Worm (Caenorhabditis elegans) whole organism, L4 larva: ENCODE measurements around the gene cut-4.

Experiments used
- D1046.2 ChIP-seq: fragments of 200-800 bp; sonication (Bioruptor generic); IDR thresholded peaks from 2 replicates; pipeline ENCODE4 v1.3.6; 2022; ENCODE audit warnings: missing genetic modification characterization, missing compliant biosample characterization
- F10B5.3 ChIP-seq: sonication (generic microtip); optimal IDR thresholded peaks from 2 replicates; lab custom pipeline; 2016; ENCODE audit warnings: mild to moderate bottlenecking, missing genetic modification characterization, missing compliant biosample characterization
- F37D6.2 ChIP-seq: sonication (generic microtip); optimal IDR thresholded peaks from 2 replicates; lab custom pipeline; 2016; ENCODE audit warnings: mild to moderate bottlenecking, missing genetic modification characterization, missing compliant biosample characterization
- F49E8.2 ChIP-seq: sonication (generic microtip); optimal IDR thresholded peaks from 2 replicates; lab custom pipeline; 2016; ENCODE audit warnings: missing compliant biosample characterization, mild to moderate bottlenecking, missing genetic modification characterization, borderline replicate concordance
- R02D3.7 ChIP-seq: fragments of 150-350 bp; sonication (generic microtip); optimal IDR thresholded peaks from 3 replicates; lab custom pipeline; 2014; ENCODE audit warnings: missing biosample characterization, missing genetic modification characterization
- T20F7.1 ChIP-seq: fragments of 200-800 bp; sonication (Bioruptor generic); optimal IDR thresholded peaks from 2 replicates; lab custom pipeline; 2018; ENCODE audit warnings: mild to moderate bottlenecking, missing genetic modification characterization, missing compliant biosample characterization
- T26A8.4 ChIP-seq: fragments of 200-800 bp; sonication (Bioruptor generic); IDR thresholded peaks from 2 replicates; pipeline ENCODE4 v1.3.6; 2022; ENCODE audit warnings: missing genetic modification characterization, missing compliant biosample characterization
- Y5F2A.4 ChIP-seq: fragments of 200-800 bp; sonication (Bioruptor generic); optimal IDR thresholded peaks from 2 replicates; lab custom pipeline; 2018; ENCODE audit warnings: mild to moderate bottlenecking, missing genetic modification characterization, missing compliant biosample characterization
- ZK546.5 ChIP-seq, 2 experiments: sonication (generic microtip); optimal IDR thresholded peaks; 2 replicates each; lab custom pipeline; 2017; ENCODE audit warnings: missing biosample characterization in 2 of 2, missing genetic modification characterization in 2 of 2
- attf-4 ChIP-seq: sonication (generic microtip); optimal IDR thresholded peaks from 3 replicates; lab custom pipeline; 2017; ENCODE audit warnings: missing biosample characterization, missing genetic modification characterization
- ceh-20 ChIP-seq: fragments of 200-800 bp; sonication (Bioruptor generic); IDR thresholded peaks from 2 replicates; pipeline ENCODE4 v1.3.6; 2022; ENCODE audit warnings: missing genetic modification reagents, missing genetic modification characterization, missing compliant biosample characterization
- ceh-28 ChIP-seq: fragments of 150-350 bp; optimal IDR thresholded peaks from 2 replicates; lab custom pipeline; 2014; ENCODE audit warnings: missing biosample characterization, missing genetic modification reagents, missing genetic modification characterization
- ceh-32 ChIP-seq: sonication (generic microtip); optimal IDR thresholded peaks from 2 replicates; lab custom pipeline; 2016; ENCODE audit warnings: mild to moderate bottlenecking, missing genetic modification characterization, missing compliant biosample characterization; ENCODE audit not compliant: poor library complexity
- ctbp-1 ChIP-seq: fragments of 200-800 bp; sonication (Bioruptor generic); IDR thresholded peaks from 2 replicates; pipeline ENCODE4 v1.3.6; 2022; ENCODE audit warnings: missing genetic modification reagents, missing genetic modification characterization, missing compliant biosample characterization
- daf-12 ChIP-seq: fragments of 150-350 bp; optimal IDR thresholded peaks from 2 replicates; lab custom pipeline; 2014; ENCODE audit warnings: missing biosample characterization, missing genetic modification reagents, missing genetic modification characterization
- daf-8 ChIP-seq: fragments of 200-800 bp; sonication (Bioruptor generic); IDR thresholded peaks from 2 replicates; pipeline ENCODE4 v1.3.6; 2022; ENCODE audit warnings: missing genetic modification characterization, missing compliant biosample characterization
- dmd-6 ChIP-seq: fragments of 200-800 bp; sonication (Bioruptor generic); IDR thresholded peaks from 2 replicates; pipeline ENCODE4 v1.3.6; 2022; ENCODE audit warnings: missing genetic modification reagents, missing genetic modification characterization, missing compliant biosample characterization
- dmd-8 ChIP-seq: fragments of 200-800 bp; sonication (Bioruptor generic); IDR thresholded peaks from 2 replicates; pipeline ENCODE4 v1.3.6; 2022; ENCODE audit warnings: missing genetic modification characterization, missing compliant biosample characterization
- dmd-9 ChIP-seq: fragments of 200-800 bp; sonication (Bioruptor generic); IDR thresholded peaks from 2 replicates; pipeline ENCODE4 v1.3.6; 2022; ENCODE audit warnings: missing genetic modification reagents, missing genetic modification characterization, missing compliant biosample characterization
- duxl-1 ChIP-seq: sonication (generic microtip); optimal IDR thresholded peaks from 2 replicates; lab custom pipeline; 2016; ENCODE audit warnings: mild to moderate bottlenecking, missing genetic modification characterization, moderate library complexity, missing compliant biosample characterization; ENCODE audit not compliant: poor library complexity
- egl-27 ChIP-seq: sonication (generic microtip); optimal IDR thresholded peaks from 3 replicates; lab custom pipeline; 2017; ENCODE audit warnings: missing biosample characterization, missing genetic modification reagents, missing genetic modification characterization
- gei-8 ChIP-seq: fragments of 200-800 bp; sonication (Bioruptor generic); optimal IDR thresholded peaks from 2 replicates; lab custom pipeline; 2018; ENCODE audit warnings: mild to moderate bottlenecking, missing genetic modification characterization, missing compliant biosample characterization
- hif-1 ChIP-seq, 2 experiments: sonication (generic microtip); optimal IDR thresholded peaks; 2 replicates each; lab custom pipeline; 2016 to 2017; ENCODE audit warnings: missing compliant biosample characterization in 2 of 2, missing genetic modification characterization in 2 of 2, missing genetic modification reagents in 2 of 2, missing genotype in 2 of 2, mild to moderate bottlenecking in 1 of 2
- hlh-11 ChIP-seq: fragments of 200-800 bp; sonication (Bioruptor generic); optimal IDR thresholded peaks from 2 replicates; lab custom pipeline; 2018; ENCODE audit warnings: mild to moderate bottlenecking, missing genetic modification characterization, missing compliant biosample characterization
- hlh-30 ChIP-seq: sonication (generic microtip); optimal IDR thresholded peaks from 2 replicates; lab custom pipeline; 2017; ENCODE audit warnings: antibody characterized with exemption, mild to moderate bottlenecking, missing genetic modification characterization, missing compliant biosample characterization; ENCODE audit not compliant: insufficient read depth
- hmg-1.1 ChIP-seq: fragments of 200-800 bp; sonication (Bioruptor generic); IDR thresholded peaks from 2 replicates; pipeline ENCODE4 v1.3.6; 2022; ENCODE audit warnings: missing genetic modification reagents, missing genetic modification characterization, missing compliant biosample characterization
- lin-15B ChIP-seq: fragments of 150-350 bp; sonication (generic microtip); optimal IDR thresholded peaks from 3 replicates; lab custom pipeline; 2014; ENCODE audit warnings: missing biosample characterization, missing genetic modification characterization
- lin-38 ChIP-seq: fragments of 200-800 bp; sonication (Bioruptor generic); IDR thresholded peaks from 2 replicates; pipeline ENCODE4 v1.3.6; 2022; ENCODE audit warnings: missing genetic modification reagents, missing genetic modification characterization, missing compliant biosample characterization
- lin-39 ChIP-seq: fragments of 150-350 bp; optimal IDR thresholded peaks from 2 replicates; lab custom pipeline; 2014; ENCODE audit warnings: missing biosample characterization, missing genetic modification reagents, missing genetic modification characterization
- mep-1 ChIP-seq: fragments of 150-350 bp; sonication (generic microtip); optimal IDR thresholded peaks from 3 replicates; lab custom pipeline; 2014; ENCODE audit warnings: missing biosample characterization, missing genetic modification characterization
- mes-2 ChIP-seq: sonication (generic microtip); optimal IDR thresholded peaks from 2 replicates; lab custom pipeline; 2016; ENCODE audit warnings: missing genotype, mild to moderate bottlenecking, missing genetic modification characterization, missing compliant biosample characterization; ENCODE audit not compliant: poor library complexity, severe bottlenecking
- mxl-3 ChIP-seq: fragments of 200-800 bp; sonication (Bioruptor generic); optimal IDR thresholded peaks from 2 replicates; lab custom pipeline; 2018; ENCODE audit warnings: mild to moderate bottlenecking, missing genetic modification characterization, missing compliant biosample characterization
- nhr-10 ChIP-seq: fragments of 150-350 bp; optimal IDR thresholded peaks from 2 replicates; lab custom pipeline; 2014; ENCODE audit warnings: missing biosample characterization, missing genetic modification characterization
- nhr-111 ChIP-seq: fragments of 200-800 bp; sonication (Bioruptor generic); optimal IDR thresholded peaks from 2 replicates; lab custom pipeline; 2018; ENCODE audit warnings: mild to moderate bottlenecking, missing genetic modification characterization, missing compliant biosample characterization
- nhr-25 ChIP-seq: sonication (generic microtip); optimal IDR thresholded peaks from 2 replicates; lab custom pipeline; 2017; ENCODE audit warnings: missing genetic modification characterization, mild to moderate bottlenecking, missing compliant biosample characterization, antibody characterized with exemption, moderate library complexity, borderline replicate concordance; ENCODE audit not compliant: insufficient read depth
- nhr-28 ChIP-seq: fragments of 150-350 bp; optimal IDR thresholded peaks from 2 replicates; lab custom pipeline; 2014; ENCODE audit warnings: missing biosample characterization, missing genetic modification characterization
- nhr-6 ChIP-seq: fragments of 150-350 bp; optimal IDR thresholded peaks from 2 replicates; lab custom pipeline; 2014; ENCODE audit warnings: missing biosample characterization, missing genetic modification characterization
- nhr-76 ChIP-seq: fragments of 150-350 bp; optimal IDR thresholded peaks from 2 replicates; lab custom pipeline; 2014; ENCODE audit warnings: missing biosample characterization, missing genetic modification characterization
- nhr-77 ChIP-seq: fragments of 150-350 bp; optimal IDR thresholded peaks from 2 replicates; lab custom pipeline; 2014; ENCODE audit warnings: missing biosample characterization, missing genetic modification characterization
- pha-4 ChIP-seq, 2 experiments: fragments of 150-350 bp in 1 of 2; fragments of 200-800 bp in 1 of 2; sonication (Bioruptor generic) in 1 of 2; IDR thresholded peaks in 1 of 2; optimal IDR thresholded peaks in 1 of 2; 2 replicates each; pipeline versions ENCODE4 v1.3.6 to Lab custom; 2014 to 2022; ENCODE audit warnings: missing genetic modification characterization in 2 of 2, missing genetic modification reagents in 2 of 2, missing biosample characterization in 1 of 2, missing compliant biosample characterization in 1 of 2
- php-3 ChIP-seq: fragments of 200-800 bp; sonication (Bioruptor generic); IDR thresholded peaks from 2 replicates; pipeline ENCODE4 v1.3.6; 2022; ENCODE audit warnings: missing genetic modification reagents, missing genetic modification characterization, missing compliant biosample characterization
- pqm-1 ChIP-seq: sonication (generic microtip); optimal IDR thresholded peaks from 2 replicates; lab custom pipeline; 2017; ENCODE audit warnings: missing biosample characterization, missing genetic modification characterization
- rbr-2 ChIP-seq: sonication (generic microtip); optimal IDR thresholded peaks from 2 replicates; lab custom pipeline; 2016; ENCODE audit warnings: missing genotype, missing genetic modification characterization, missing compliant biosample characterization
- saeg-2 ChIP-seq: fragments of 200-800 bp; sonication (Bioruptor generic); IDR thresholded peaks from 2 replicates; pipeline ENCODE4 v1.3.6; 2022; ENCODE audit warnings: missing genetic modification reagents, missing genetic modification characterization, missing compliant biosample characterization
- set-16 ChIP-seq: fragments of 200-800 bp; sonication (Bioruptor generic); IDR thresholded peaks from 2 replicates; pipeline ENCODE4 v1.3.6; 2022; ENCODE audit warnings: missing genetic modification reagents, missing genetic modification characterization, missing compliant biosample characterization
- spr-3 ChIP-seq: fragments of 200-800 bp; sonication (Bioruptor generic); optimal IDR thresholded peaks from 2 replicates; lab custom pipeline; 2018; ENCODE audit warnings: mild to moderate bottlenecking, missing genetic modification characterization, missing compliant biosample characterization
- tag-97 ChIP-seq: fragments of 200-800 bp; sonication (Bioruptor generic); IDR thresholded peaks from 2 replicates; pipeline ENCODE4 v1.3.6; 2022; ENCODE audit warnings: missing genetic modification characterization, missing compliant biosample characterization
- unc-39 ChIP-seq: sonication (generic microtip); optimal IDR thresholded peaks from 2 replicates; lab custom pipeline; 2017; ENCODE audit warnings: missing biosample characterization, missing genetic modification characterization
- unc-62 ChIP-seq, 3 experiments: fragments of 150-350 bp in 1 of 3; sonication (generic microtip); optimal IDR thresholded peaks in 2 of 3; peaks in 1 of 3; 1 replicate in 1 of 3; 2 replicates in 2 of 3; lab custom pipeline; 2014 to 2017; ENCODE audit warnings: missing biosample characterization in 3 of 3, missing genetic modification characterization in 3 of 3, missing genetic modification reagents in 3 of 3, missing genotype in 1 of 3
- ztf-7 ChIP-seq: fragments of 150-350 bp; optimal IDR thresholded peaks from 2 replicates; lab custom pipeline; 2014; ENCODE audit warnings: missing biosample characterization, missing genetic modification characterization

Gene cut-4

ce11 chrII:10389776-10390175 lies 46.2 kb upstream of the cut-4 start (continued):
- TF ChIP-seq hlh-11 (peak; percentile 94), spr-3 (GFP tag; lab: Kevin White, UChicago) (no peak), T20F7.1 (GFP tag; lab: Kevin White, UChicago) (no peak), mes-2 (tag; lab: Kevin White, UChicago) (peak; percentile 51), nhr-111 (GFP tag; lab: Kevin White, UChicago) (no peak), tag-97 (GFP tag; lab: Robert Waterston, UW) (no peak), mxl-3 (peak; percentile 93), R02D3.7 (no peak), ceh-20 (GFP tag; lab: Robert Waterston, UW) (no peak), duxl-1 (tag; lab: Kevin White, UChicago) (no peak), F37D6.2 (tag; lab: Kevin White, UChicago) (no peak), egl-27 (tag; lab: Kevin White, UChicago) (no peak), dmd-8 (no peak), rbr-2 (tag; lab: Kevin White, UChicago) (no peak), nhr-10 (tag; lab: Kevin White, UChicago) (no peak), lin-15B (no peak), lin-39 (no peak), unc-62 (GFP tag; optimal IDR thresholded peaks at IDR 0.05 in 1 of 2; lab: Kevin White, UChicago) (no peak), unc-62 (tag; optimal IDR thresholded peaks at IDR 0.05; lab: Kevin White, UChicago) (no peak), T26A8.4 (GFP tag; lab: Robert Waterston, UW) (peak; percentile 67), php-3 (GFP tag; lab: Robert Waterston, UW) (peak; percentile 85), lin-38 (GFP tag; lab: Robert Waterston, UW) (peak; percentile 32; the same call in 1 of the 2 replicates), nhr-25 (tag; lab: Kevin White, UChicago) (no peak), hif-1 (tag; optimal IDR thresholded peaks at IDR 0.05; lab: Kevin White, UChicago) (peak; percentile 13 to 23), daf-8 (GFP tag; lab: Robert Waterston, UW) (no peak), unc-39 (tag; lab: Kevin White, UChicago) (no peak), set-16 (GFP tag; lab: Robert Waterston, UW) (peak; percentile 26; the same call in 1 of the 2 replicates), nhr-76 (tag; lab: Kevin White, UChicago) (no peak), saeg-2 (no peak), dmd-6 (peak; percentile 93), Y5F2A.4 (GFP tag; lab: Kevin White, UChicago) (no peak), pha-4 (GFP tag; IDR thresholded peaks at IDR 0.05; lab: Robert Waterston, UW) (peak; percentile 24; the same call in 1 of the 2 replicates), pha-4 (tag; optimal IDR thresholded peaks at IDR 0.05; lab: Kevin White, UChicago) (peak; percentile 15), nhr-28 (tag; lab: Kevin White, UChicago) (peak; percentile 88), ctbp-1 (GFP tag; lab: Robert Waterston, UW) (peak; percentile 28; the same call in 1 of the 2 replicates), F10B5.3 (no peak), D1046.2 (GFP tag; lab: Robert Waterston, UW) (no peak), mep-1 (tag; lab: Kevin White, UChicago) (peak; percentile 45), gei-8 (GFP tag; lab: Kevin White, UChicago) (peak; percentile 41), ztf-7 (tag; lab: Kevin White, UChicago) (no peak), ZK546.5 (tag; optimal IDR thresholded peaks at IDR 0.05; lab: Kevin White, UChicago) (no peak), nhr-77 (peak; percentile 75), hmg-1.1 (GFP tag; lab: Robert Waterston, UW) (no peak), daf-12 (tag; lab: Kevin White, UChicago) (no peak), ceh-32 (no peak), pqm-1 (tag; lab: Kevin White, UChicago) (peak; percentile 93), nhr-6 (tag; lab: Kevin White, UChicago) (no peak), ceh-28 (tag; lab: Kevin White, UChicago) (no peak), hlh-30 (peak; percentile 81), dmd-9 (GFP tag; lab: Robert Waterston, UW) (no peak), attf-4 (tag; lab: Kevin White, UChicago) (no peak), F49E8.2 (no peak)
